Worm (Caenorhabditis elegans): ENCODE results near the gene pepm-1.

pepm-1 gene

ce11 chrV:14378052-14378451 lies 49.1 kb downstream of the pepm-1 start:
- TF ChIP-seq ztf-3 (GFP tag; optimal IDR thresholded peaks at IDR 0.05) (no peak), hsf-1 (GFP tag; IDR thresholded peaks at IDR 0.05) (no peak), efl-1 (GFP tag; optimal IDR thresholded peaks at IDR 0.05) (no peak), ekl-4 (GFP tag; IDR thresholded peaks at IDR 0.05) (no peak)

- no peak for TF ChIP-seq aptf-3 (GFP tag; IDR thresholded peaks at IDR 0.05)
Observed at ce11 chrV:14378986-14379385, 50.1 kb downstream of the pepm-1 start, which contains the start of gene npr-43. Gene npr-43, minus strand, starts transcription at chrV:14379086.
